Worm (Caenorhabditis elegans) whole organism, L3 larva: ENCODE data around the gene mtl-2.

Experiments
- ama-1 ChIP-seq: fragments of 150-350 bp; optimal IDR thresholded peaks from 2 replicates; lab custom pipeline; 2018
- ceh-28 ChIP-seq: fragments of 150-350 bp; optimal IDR thresholded peaks from 2 replicates; lab custom pipeline; 2014; ENCODE audit warnings: missing biosample characterization, missing genetic modification reagents, missing genetic modification characterization
- daf-12 ChIP-seq: fragments of 150-350 bp; optimal IDR thresholded peaks from 2 replicates; lab custom pipeline; 2014; ENCODE audit warnings: missing biosample characterization, missing genetic modification reagents, missing genetic modification characterization
- elt-3 ChIP-seq, 3 experiments: fragments of 150-350 bp in 1 of 3; sonication (generic microtip) in 2 of 3; optimal IDR thresholded peaks; 2 replicates in 2 of 3; 4 replicates in 1 of 3; lab custom pipeline; 2014 to 2017; ENCODE audit warnings: missing biosample characterization in 3 of 3, missing genetic modification characterization in 3 of 3
- lin-39 ChIP-seq: fragments of 150-350 bp; optimal IDR thresholded peaks from 2 replicates; lab custom pipeline; 2018; ENCODE audit warnings: missing biosample characterization, missing genetic modification reagents, missing genetic modification characterization
- nhr-11 ChIP-seq: fragments of 150-350 bp; optimal IDR thresholded peaks from 2 replicates; lab custom pipeline; 2014; ENCODE audit warnings: missing biosample characterization, missing genetic modification characterization
- nhr-76 ChIP-seq: fragments of 150-350 bp; sonication (generic microtip); optimal IDR thresholded peaks from 5 replicates; lab custom pipeline; 2014; ENCODE audit warnings: missing biosample characterization, missing genetic modification characterization
- nhr-77 ChIP-seq: fragments of 150-350 bp; optimal IDR thresholded peaks from 2 replicates; lab custom pipeline; 2014; ENCODE audit warnings: missing biosample characterization, missing genetic modification characterization
- sea-2 ChIP-seq: fragments of 150-350 bp; sonication (generic microtip); optimal IDR thresholded peaks from 4 replicates; lab custom pipeline; 2014; ENCODE audit warnings: missing biosample characterization, missing genetic modification reagents, missing genetic modification characterization
- snpc-4 ChIP-seq: fragments of 150-350 bp; optimal IDR thresholded peaks from 2 replicates; lab custom pipeline; 2014; ENCODE audit warnings: missing biosample characterization, missing genetic modification characterization
- unc-39 ChIP-seq: sonication (generic microtip); optimal IDR thresholded peaks from 4 replicates; lab custom pipeline; 2017; ENCODE audit warnings: missing biosample characterization, missing genetic modification characterization
- ztf-11 ChIP-seq: fragments of 150-350 bp; optimal IDR thresholded peaks from 2 replicates; lab custom pipeline; 2014; ENCODE audit warnings: missing biosample characterization, missing genetic modification characterization
- ztf-4 ChIP-seq: fragments of 150-350 bp; optimal IDR thresholded peaks from 2 replicates; lab custom pipeline; 2014; ENCODE audit warnings: missing biosample characterization, missing genetic modification characterization

- no peak for TF ChIP-seq ztf-11 (tag; lab: Kevin White, UChicago)
- TF ChIP-seq lin-39 (tag; lab: Kevin White, UChicago): no peak
- TF ChIP-seq snpc-4 (tag; lab: Kevin White, UChicago): no peak
- peak; percentile 21 for TF ChIP-seq ama-1
- TF ChIP-seq ztf-4: peak; percentile 24
- no peak for TF ChIP-seq nhr-11 (tag; lab: Kevin White, UChicago)
- TF ChIP-seq elt-3 (tag; optimal IDR thresholded peaks at IDR 0.05; lab: Kevin White, UChicago): no peak
- no peak for TF ChIP-seq nhr-77 (tag; lab: Kevin White, UChicago)
- peak; percentile 38 for TF ChIP-seq ceh-28 (tag; lab: Kevin White, UChicago)
- TF ChIP-seq unc-39: no peak
- TF ChIP-seq nhr-76 (tag; lab: Kevin White, UChicago): no peak
- TF ChIP-seq daf-12 (tag; lab: Kevin White, UChicago): no peak
- no peak for TF ChIP-seq sea-2 (GFP tag; lab: Kevin White, UChicago)
Measured at ce11 chrV:14008353-14008859, 10.1 kb downstream of the mtl-2 start.
